Fruit fly (Drosophila melanogaster): ENCODE measurements around the gene CG9737.
A peak's percentile ranks its signal among the peaks of the same experiment; 100 is the strongest.

DNA sequence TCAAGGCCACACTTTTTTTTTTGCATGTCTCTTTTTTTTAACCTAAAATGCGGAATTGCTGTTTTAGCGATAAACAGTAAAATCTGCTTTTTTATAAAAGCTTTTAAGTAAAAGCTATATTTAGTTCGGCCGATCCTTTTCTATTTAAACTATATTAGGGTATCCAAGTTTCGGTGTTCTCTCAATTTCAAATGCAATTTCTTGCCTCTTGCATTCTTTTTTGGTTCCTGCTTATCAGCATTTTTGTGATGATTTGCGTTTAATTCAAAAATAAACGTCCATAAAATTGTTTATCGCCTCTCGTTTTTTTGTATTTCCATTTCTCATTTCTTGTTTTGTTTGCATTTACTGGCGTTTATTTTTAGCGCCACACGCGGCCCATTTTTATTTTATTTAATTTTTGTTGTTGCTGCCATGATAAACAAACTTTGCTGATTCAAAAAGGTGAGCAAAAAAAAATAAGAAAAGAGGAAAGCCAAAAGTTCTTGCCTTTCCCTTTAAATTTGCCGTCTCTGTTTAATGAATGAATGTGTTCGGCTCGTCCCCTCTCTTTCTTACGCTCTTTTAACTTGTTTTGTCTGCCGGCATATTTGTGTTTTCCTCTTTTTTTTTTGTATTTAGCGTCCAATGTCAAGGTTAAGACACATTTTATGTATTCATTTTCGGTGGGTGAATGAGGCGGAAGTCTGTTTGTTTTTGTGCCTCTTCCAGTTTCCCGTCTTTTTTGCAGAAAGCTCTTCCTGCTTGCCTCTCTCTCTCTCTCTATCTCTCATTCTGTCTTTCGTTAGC lies 38.4 kb upstream of the CG9737 start:
- no peak for TF ChIP-seq Dfd (GFP tag; optimal IDR thresholded peaks at IDR 0.05)
- peak; percentile 87 for TF ChIP-seq psq (GFP tag; optimal IDR thresholded peaks at IDR 0.05)
